Fruit fly (Drosophila melanogaster) whole organism, embryonic: ENCODE data around the gene CG31029.
A peak's percentile ranks its signal among the peaks of the same experiment; 100 is the strongest.

Experiments used
- Awh ChIP-seq: fragments of 200-800 bp; sonication (Bioruptor generic); IDR thresholded peaks from 2 replicates; pipeline ENCODE4, ENCODE4 v1.3.6; 2022; ENCODE audit warnings: missing biosample characterization, missing genetic modification characterization
- Bdp1 ChIP-seq: fragments of 200-800 bp; sonication (Bioruptor generic); optimal IDR thresholded peaks from 3 replicates; lab custom pipeline; 2016; ENCODE audit warnings: missing biosample characterization, missing genetic modification characterization
- Bteb2 ChIP-seq: fragments of 200-800 bp; sonication (Bioruptor generic); optimal IDR thresholded peaks from 2 replicates; lab custom pipeline; 2016; ENCODE audit warnings: missing biosample characterization, missing genetic modification characterization
- CG10366 ChIP-seq: fragments of 200-800 bp; sonication (Bioruptor generic); IDR thresholded peaks from 2 replicates; pipeline ENCODE4 v1.3.6; 2022; ENCODE audit warnings: missing biosample characterization, missing genetic modification characterization
- CG10462 ChIP-seq: fragments of 200-800 bp; sonication (Bioruptor generic); optimal IDR thresholded peaks from 2 replicates; lab custom pipeline; 2016; ENCODE audit warnings: missing biosample characterization, missing genetic modification characterization
- CG10543 ChIP-seq: fragments of 200-800 bp; sonication (Bioruptor generic); optimal IDR thresholded peaks from 3 replicates; lab custom pipeline; 2017; ENCODE audit warnings: missing biosample characterization, mild to moderate bottlenecking, missing genetic modification characterization, moderate library complexity
- CG10654 ChIP-seq: fragments of 200-800 bp; sonication (Bioruptor generic); optimal IDR thresholded peaks from 2 replicates; lab custom pipeline; 2016; ENCODE audit warnings: missing biosample characterization, missing genetic modification characterization
- CG11504 ChIP-seq: fragments of 200-800 bp; sonication (Bioruptor generic); optimal IDR thresholded peaks from 3 replicates; lab custom pipeline; 2019; ENCODE audit warnings: missing biosample characterization, mild to moderate bottlenecking, missing genetic modification characterization, moderate library complexity
- CG11695 ChIP-seq: fragments of 200-800 bp; sonication (Bioruptor generic); IDR thresholded peaks from 3 replicates; pipeline ENCODE4 v1.3.6; 2022; ENCODE audit warnings: missing biosample characterization, missing genetic modification characterization
- CG12744 ChIP-seq: fragments of 200-800 bp; sonication (Bioruptor generic); optimal IDR thresholded peaks from 2 replicates; lab custom pipeline; 2016; ENCODE audit warnings: missing biosample characterization, missing genetic modification characterization
- CG15073 ChIP-seq: fragments of 200-800 bp; sonication (Bioruptor generic); optimal IDR thresholded peaks from 2 replicates; lab custom pipeline; 2016; ENCODE audit warnings: missing biosample characterization, missing genetic modification characterization
- CG16815 ChIP-seq: fragments of 200-800 bp; sonication (Bioruptor generic); optimal IDR thresholded peaks from 3 replicates; lab custom pipeline; 2017; ENCODE audit warnings: missing biosample characterization, mild to moderate bottlenecking, missing genetic modification characterization
- CG17385 ChIP-seq: fragments of 200-800 bp; sonication (Bioruptor generic); optimal IDR thresholded peaks from 3 replicates; lab custom pipeline; 2018; ENCODE audit warnings: missing biosample characterization, mild to moderate bottlenecking, missing genetic modification characterization
- CG17829 ChIP-seq: fragments of 200-800 bp; optimal IDR thresholded peaks from 2 replicates; lab custom pipeline; 2019; ENCODE audit warnings: missing biosample characterization, mild to moderate bottlenecking, missing genetic modification characterization, moderate library complexity
- CG2199 ChIP-seq: fragments of 200-800 bp; sonication (Bioruptor generic); IDR thresholded peaks from 3 replicates; pipeline ENCODE4 v1.3.6; 2022; ENCODE audit warnings: missing biosample characterization, missing genetic modification characterization
- CG34422 ChIP-seq: fragments of 200-800 bp; sonication (Bioruptor generic); IDR thresholded peaks from 3 replicates; pipeline ENCODE4 v1.3.6; 2022; ENCODE audit warnings: missing biosample characterization, missing genetic modification characterization
- CG6175 ChIP-seq: fragments of 200-800 bp; sonication (Bioruptor generic); IDR thresholded peaks from 3 replicates; pipeline ENCODE4 v1.3.6; 2022; ENCODE audit warnings: missing biosample characterization, missing genetic modification characterization
- CG6254 ChIP-seq: fragments of 200-800 bp; sonication (Bioruptor generic); optimal IDR thresholded peaks from 3 replicates; lab custom pipeline; 2017; ENCODE audit warnings: mild to moderate bottlenecking, missing biosample characterization, missing genetic modification reagents, missing genetic modification characterization
- CG7556 ChIP-seq: fragments of 200-800 bp; sonication (Bioruptor generic); optimal IDR thresholded peaks from 2 replicates; lab custom pipeline; 2017; ENCODE audit warnings: missing biosample characterization, mild to moderate bottlenecking, missing genetic modification characterization
- CG7963 ChIP-seq: fragments of 200-800 bp; sonication (Bioruptor generic); IDR thresholded peaks from 3 replicates; pipeline ENCODE4 v1.3.6; 2022; ENCODE audit warnings: missing biosample characterization, missing genetic modification characterization; ENCODE audit not compliant: partially characterized antibody
- CG8388 ChIP-seq: fragments of 200-800 bp; sonication (Bioruptor generic); optimal IDR thresholded peaks from 2 replicates; lab custom pipeline; 2019; ENCODE audit warnings: missing biosample characterization, mild to moderate bottlenecking, missing genetic modification characterization, moderate library complexity
- Camta ChIP-seq: fragments of 200-800 bp; sonication (Bioruptor generic); optimal IDR thresholded peaks from 2 replicates; lab custom pipeline; 2016; ENCODE audit warnings: missing biosample characterization, missing genetic modification characterization
- D19B ChIP-seq: fragments of 200-800 bp; sonication (Bioruptor generic); optimal IDR thresholded peaks from 2 replicates; lab custom pipeline; 2017; ENCODE audit warnings: missing biosample characterization, mild to moderate bottlenecking, missing genetic modification characterization
- Doc3 ChIP-seq: fragments of 200-800 bp; sonication (Bioruptor generic); IDR thresholded peaks from 3 replicates; pipeline ENCODE4 v1.3.6; 2022; ENCODE audit warnings: missing biosample characterization, missing genetic modification characterization; ENCODE audit not compliant: partially characterized antibody
- Fer1 ChIP-seq: fragments of 200-800 bp; sonication (Bioruptor generic); optimal IDR thresholded peaks from 2 replicates; lab custom pipeline; 2017; ENCODE audit warnings: missing biosample characterization, mild to moderate bottlenecking, missing genetic modification characterization
- HLH3B ChIP-seq: fragments of 200-800 bp; sonication (Bioruptor generic); IDR thresholded peaks from 2 replicates; pipeline ENCODE4 v1.3.6; 2022; ENCODE audit warnings: missing biosample characterization, missing genetic modification characterization
- HLH54F ChIP-seq: fragments of 200-800 bp; sonication (Bioruptor generic); optimal IDR thresholded peaks from 3 replicates; lab custom pipeline; 2016; ENCODE audit warnings: missing biosample characterization, missing genetic modification characterization
- Hr51 ChIP-seq, 2 experiments: fragments of 200-800 bp; sonication (Bioruptor generic); optimal IDR thresholded peaks; 2 replicates in 1 of 2; 3 replicates in 1 of 2; lab custom pipeline; 2016 to 2018; ENCODE audit warnings: missing biosample characterization in 2 of 2, missing genetic modification characterization in 2 of 2, mild to moderate bottlenecking in 1 of 2, moderate library complexity in 1 of 2
- Jarid2 ChIP-seq: fragments of 200-800 bp; sonication (Bioruptor generic); optimal IDR thresholded peaks from 3 replicates; lab custom pipeline; 2017; ENCODE audit warnings: mild to moderate bottlenecking, missing biosample characterization, missing genetic modification reagents, missing genetic modification characterization
- Lhr ChIP-seq: fragments of 200-800 bp; sonication (Bioruptor generic); optimal IDR thresholded peaks from 3 replicates; lab custom pipeline; 2017; ENCODE audit warnings: mild to moderate bottlenecking, missing biosample characterization, missing genetic modification reagents, missing genetic modification characterization
- NK7.1 ChIP-seq: fragments of 200-800 bp; sonication (Bioruptor generic); optimal IDR thresholded peaks from 3 replicates; lab custom pipeline; 2016; ENCODE audit warnings: missing biosample characterization, missing genetic modification characterization
- Ravus ChIP-seq: fragments of 200-800 bp; sonication (Bioruptor generic); IDR thresholded peaks from 2 replicates; pipeline ENCODE4 v1.3.6; 2022; ENCODE audit warnings: missing biosample characterization, missing genetic modification characterization
- Xrp1 ChIP-seq: fragments of 200-800 bp; sonication (Bioruptor generic); IDR thresholded peaks from 2 replicates; pipeline ENCODE4 v1.3.6; 2022; ENCODE audit warnings: missing biosample characterization, missing genetic modification characterization
- cad ChIP-seq: fragments of >200 bp; optimal IDR thresholded peaks from 2 replicates; lab custom pipeline; 2017; ENCODE audit warnings: missing biosample characterization, missing genetic modification characterization
- cas ChIP-seq: fragments of 200-800 bp; sonication (Bioruptor generic); IDR thresholded peaks from 2 replicates; pipeline ENCODE4 v1.3.6; 2022; ENCODE audit warnings: missing biosample characterization, missing genetic modification characterization
- chm ChIP-seq: fragments of 200-800 bp; sonication (Bioruptor generic); IDR thresholded peaks from 2 replicates; pipeline ENCODE4 v1.3.6; 2022; ENCODE audit warnings: missing biosample characterization, missing genetic modification characterization
- chn ChIP-seq: fragments of 200-800 bp; sonication (Bioruptor generic); optimal IDR thresholded peaks from 2 replicates; lab custom pipeline; 2016; ENCODE audit warnings: missing biosample characterization, missing genetic modification characterization
- crp ChIP-seq, 2 experiments: fragments of 200-800 bp; sonication (Bioruptor generic); optimal IDR thresholded peaks; 2 replicates in 1 of 2; 3 replicates in 1 of 2; lab custom pipeline; 2017; ENCODE audit warnings: missing biosample characterization in 2 of 2, missing genetic modification characterization in 2 of 2, mild to moderate bottlenecking in 1 of 2, moderate library complexity in 1 of 2
- danr ChIP-seq: fragments of 200-800 bp; sonication (Bioruptor generic); IDR thresholded peaks from 2 replicates; pipeline ENCODE4 v1.3.6; 2022; ENCODE audit warnings: missing biosample characterization, missing genetic modification characterization
- dmrt99B ChIP-seq: fragments of 200-800 bp; sonication (Bioruptor generic); optimal IDR thresholded peaks from 2 replicates; lab custom pipeline; 2018; ENCODE audit warnings: missing biosample characterization, mild to moderate bottlenecking, missing genetic modification characterization, moderate library complexity
- emc ChIP-seq: fragments of 200-800 bp; sonication (Bioruptor generic); optimal IDR thresholded peaks from 2 replicates; lab custom pipeline; 2016; ENCODE audit warnings: missing biosample characterization, missing genetic modification characterization
- ems ChIP-seq: fragments of 200-800 bp; sonication (Bioruptor generic); optimal IDR thresholded peaks from 3 replicates; lab custom pipeline; 2016; ENCODE audit warnings: missing biosample characterization, missing genetic modification characterization
- lilli ChIP-seq: fragments of 200-800 bp; sonication (Bioruptor generic); optimal IDR thresholded peaks from 3 replicates; lab custom pipeline; 2016; ENCODE audit warnings: missing biosample characterization, missing genetic modification characterization
- odd ChIP-seq: fragments of 200-800 bp; sonication (Bioruptor generic); optimal IDR thresholded peaks from 2 replicates; lab custom pipeline; 2017; ENCODE audit warnings: missing biosample characterization, mild to moderate bottlenecking, missing genetic modification characterization
- repo ChIP-seq: fragments of 200-800 bp; sonication (Bioruptor generic); optimal IDR thresholded peaks from 2 replicates; lab custom pipeline; 2016; ENCODE audit warnings: missing biosample characterization, missing genetic modification characterization
- sens ChIP-seq: fragments of 200-800 bp; sonication (Bioruptor generic); peaks from one replicate; lab custom pipeline; 2016; ENCODE audit warnings: missing biosample characterization, missing genetic modification characterization
- sim ChIP-seq: fragments of 200-800 bp; sonication (Bioruptor generic); IDR thresholded peaks from 2 replicates; pipeline ENCODE4 v1.3.6; 2022; ENCODE audit warnings: missing biosample characterization, missing genetic modification characterization
- tin ChIP-seq: fragments of 200-800 bp; sonication (Bioruptor generic); optimal IDR thresholded peaks from 3 replicates; lab custom pipeline; 2016; ENCODE audit warnings: missing biosample characterization, missing genetic modification characterization
- toy ChIP-seq: fragments of 200-800 bp; sonication (Bioruptor generic); IDR thresholded peaks from 2 replicates; pipeline ENCODE4 v1.3.6; 2022; ENCODE audit warnings: missing biosample characterization, missing genetic modification characterization
- zfh1 ChIP-seq: fragments of 200-800 bp; sonication (Bioruptor generic); IDR thresholded peaks from 3 replicates; pipeline ENCODE4 v1.3.6; 2022; ENCODE audit warnings: missing biosample characterization, missing genetic modification characterization

CG31029 gene

dm6 chr3R:30134063-30135047 is 2.2 kb upstream of the CG31029 start, which contains the start of gene Tpi (continued):
- TF ChIP-seq dmrt99B (tag; lab: Kevin White, UChicago) (no peak), CG6175 (GFP tag; lab: Robert Waterston, UW) (no peak), CG11695 (GFP tag; lab: Robert Waterston, UW) (no peak), danr (GFP tag; lab: Robert Waterston, UW) (no peak), HLH54F (GFP tag; lab: Kevin White, UChicago) (peak; percentile 26), Doc3 (no peak), Camta (peak; percentile 7), lilli (GFP tag; lab: Kevin White, UChicago) (peak; percentile 66), crp (GFP tag; optimal IDR thresholded peaks at IDR 0.05; lab: Kevin White, UChicago) (peak in 1 of 2 experiments; percentile 87), sens (GFP tag; lab: Kevin White, UChicago) (peak; percentile 52), Hr51 (GFP tag; optimal IDR thresholded peaks at IDR 0.05; lab: Kevin White, UChicago) (peak in 1 of 2 experiments; percentile 66), Fer1 (GFP tag; lab: Kevin White, UChicago) (peak; percentile 22), cad (GFP tag; lab: Kevin White, UChicago) (no peak), chm (GFP tag; lab: Robert Waterston, UW) (no peak; the same call in 1 of the 2 replicates), CG12744 (GFP tag; lab: Kevin White, UChicago) (no peak), CG8388 (no peak), chn (GFP tag; lab: Kevin White, UChicago) (peak; percentile 58), CG10654 (GFP tag; lab: Kevin White, UChicago) (no peak), CG17829 (tag; lab: Kevin White, UChicago) (no peak), Bteb2 (GFP tag; lab: Kevin White, UChicago) (peak; percentile 26), Awh (GFP tag; lab: Robert Waterston, UW) (no peak), CG7963 (GFP tag; lab: Robert Waterston, UW) (no peak), Jarid2 (GFP tag; lab: Kevin White, UChicago) (peak; percentile 65), repo (GFP tag; lab: Kevin White, UChicago) (no peak), emc (GFP tag; lab: Kevin White, UChicago) (no peak), CG11504 (tag; lab: Kevin White, UChicago) (no peak), Bdp1 (GFP tag; lab: Kevin White, UChicago) (no peak), tin (GFP tag; lab: Kevin White, UChicago) (no peak), Ravus (GFP tag; lab: Robert Waterston, UW) (no peak), sim (GFP tag; lab: Robert Waterston, UW) (no peak), cas (GFP tag; lab: Robert Waterston, UW) (no peak), CG6254 (no peak), CG17385 (GFP tag; lab: Kevin White, UChicago) (peak; percentile 23), CG10462 (no peak), NK7.1 (GFP tag; lab: Kevin White, UChicago) (no peak), CG7556 (GFP tag; lab: Kevin White, UChicago) (peak; percentile 25), Xrp1 (no peak), CG2199 (GFP tag; lab: Robert Waterston, UW) (no peak), CG15073 (GFP tag; lab: Kevin White, UChicago) (no peak), CG16815 (GFP tag; lab: Kevin White, UChicago) (no peak), CG10543 (GFP tag; lab: Kevin White, UChicago) (no peak), CG10366 (no peak; the same call in 1 of the 2 replicates), ems (no peak), D19B (GFP tag; lab: Kevin White, UChicago) (no peak), Lhr (GFP tag; lab: Kevin White, UChicago) (peak; percentile 48), toy (GFP tag; lab: Robert Waterston, UW) (no peak), CG34422 (GFP tag; lab: Robert Waterston, UW) (no peak), HLH3B (no peak), zfh1 (GFP tag; lab: Robert Waterston, UW) (no peak), odd (GFP tag; lab: Kevin White, UChicago) (no peak)
